Fruit fly (Drosophila melanogaster) whole organism, embryonic: ENCODE data around the gene udt.

Source experiments
- Ada2b ChIP-seq: fragments of 200-800 bp; sonication (Bioruptor generic); IDR thresholded peaks from 2 replicates; pipeline ENCODE4 v1.3.6; 2022; ENCODE audit warnings: missing biosample characterization, missing genetic modification characterization
- Adf1 ChIP-seq: fragments of 200-800 bp; sonication (Bioruptor generic); IDR thresholded peaks from 2 replicates; pipeline ENCODE4 v1.3.6; 2022; ENCODE audit warnings: missing biosample characterization, missing genetic modification characterization
- B-H1 ChIP-seq: fragments of 200-800 bp; sonication (Bioruptor generic); IDR thresholded peaks from 3 replicates; pipeline ENCODE4 v1.3.6; 2022; ENCODE audit warnings: missing biosample characterization, missing genetic modification characterization
- B-H2 ChIP-seq: fragments of 200-800 bp; sonication (Bioruptor generic); optimal IDR thresholded peaks from 2 replicates; lab custom pipeline; 2018; ENCODE audit warnings: missing biosample characterization, mild to moderate bottlenecking, missing genetic modification characterization
- Bgb ChIP-seq: fragments of 200-800 bp; sonication (Bioruptor generic); IDR thresholded peaks from 2 replicates; pipeline ENCODE4 v1.3.6; 2022; ENCODE audit warnings: missing biosample characterization, missing genetic modification characterization; ENCODE audit not compliant: partially characterized antibody
- CG10543 ChIP-seq: fragments of 200-800 bp; sonication (Bioruptor generic); optimal IDR thresholded peaks from 3 replicates; lab custom pipeline; 2017; ENCODE audit warnings: missing biosample characterization, mild to moderate bottlenecking, missing genetic modification characterization, moderate library complexity
- CG10654 ChIP-seq: fragments of 200-800 bp; sonication (Bioruptor generic); optimal IDR thresholded peaks from 2 replicates; lab custom pipeline; 2016; ENCODE audit warnings: missing biosample characterization, missing genetic modification characterization
- CG11247 ChIP-seq: fragments of 200-800 bp; sonication (Bioruptor generic); IDR thresholded peaks from 2 replicates; pipeline ENCODE4 v1.3.6; 2022; ENCODE audit warnings: missing biosample characterization, missing genetic modification characterization
- CG11398 ChIP-seq: fragments of 200-800 bp; sonication (Bioruptor generic); optimal IDR thresholded peaks from 2 replicates; lab custom pipeline; 2016; ENCODE audit warnings: missing biosample characterization, missing genetic modification characterization
- CG11695 ChIP-seq: fragments of 200-800 bp; sonication (Bioruptor generic); IDR thresholded peaks from 3 replicates; pipeline ENCODE4 v1.3.6; 2022; ENCODE audit warnings: missing biosample characterization, missing genetic modification characterization
- CG14441 ChIP-seq: fragments of 200-800 bp; sonication (Bioruptor generic); IDR thresholded peaks from 2 replicates; pipeline ENCODE4 v1.3.6; 2022; ENCODE audit warnings: missing biosample characterization, missing genetic modification characterization
- CG14667 ChIP-seq: fragments of 200-800 bp; sonication (Bioruptor generic); IDR thresholded peaks from 2 replicates; pipeline ENCODE4 v1.3.6; 2022; ENCODE audit warnings: missing biosample characterization, missing genetic modification characterization
- CG15073 ChIP-seq: fragments of 200-800 bp; sonication (Bioruptor generic); optimal IDR thresholded peaks from 2 replicates; lab custom pipeline; 2016; ENCODE audit warnings: missing biosample characterization, missing genetic modification characterization
- CG15269 ChIP-seq: fragments of 200-800 bp; sonication (Bioruptor generic); optimal IDR thresholded peaks from 2 replicates; lab custom pipeline; 2018; ENCODE audit warnings: missing biosample characterization, mild to moderate bottlenecking, missing genetic modification characterization, moderate library complexity
- CG15514 ChIP-seq: fragments of 200-800 bp; sonication (Bioruptor generic); optimal IDR thresholded peaks from 3 replicates; lab custom pipeline; 2017; ENCODE audit warnings: missing biosample characterization, missing genetic modification characterization, mild to moderate bottlenecking, moderate library complexity, missing genetic modification reagents
- CG16815 ChIP-seq: fragments of 200-800 bp; sonication (Bioruptor generic); optimal IDR thresholded peaks from 3 replicates; lab custom pipeline; 2017; ENCODE audit warnings: missing biosample characterization, mild to moderate bottlenecking, missing genetic modification characterization
- CG1792 ChIP-seq: fragments of 200-800 bp; sonication (Bioruptor generic); optimal IDR thresholded peaks from 2 replicates; lab custom pipeline; 2016; ENCODE audit warnings: missing biosample characterization, missing genetic modification characterization
- CG2875 ChIP-seq: fragments of 200-800 bp; sonication (Bioruptor generic); optimal IDR thresholded peaks from 2 replicates; lab custom pipeline; 2017; ENCODE audit warnings: missing biosample characterization, mild to moderate bottlenecking, missing genetic modification characterization, missing genetic modification reagents
- CG31388 ChIP-seq: fragments of 200-800 bp; sonication (Bioruptor generic); optimal IDR thresholded peaks from 2 replicates; lab custom pipeline; 2016; ENCODE audit warnings: missing biosample characterization, missing genetic modification characterization
- CG33213 ChIP-seq: fragments of 200-800 bp; sonication (Bioruptor generic); optimal IDR thresholded peaks from 3 replicates; lab custom pipeline; 2016; ENCODE audit warnings: missing biosample characterization, missing genetic modification characterization
- CG4282 ChIP-seq: fragments of 200-800 bp; sonication (Bioruptor generic); optimal IDR thresholded peaks from 2 replicates; lab custom pipeline; 2016; ENCODE audit warnings: missing biosample characterization, missing genetic modification characterization
- CG4820 ChIP-seq: fragments of 200-800 bp; sonication (Bioruptor generic); optimal IDR thresholded peaks from 3 replicates; lab custom pipeline; 2016; ENCODE audit warnings: missing biosample characterization, missing genetic modification characterization
- CG4854 ChIP-seq: fragments of 200-800 bp; sonication (Bioruptor generic); optimal IDR thresholded peaks from 2 replicates; lab custom pipeline; 2016; ENCODE audit warnings: missing biosample characterization, missing genetic modification characterization, inconsistent platforms
- CG6254 ChIP-seq: fragments of 200-800 bp; sonication (Bioruptor generic); optimal IDR thresholded peaks from 3 replicates; lab custom pipeline; 2017; ENCODE audit warnings: mild to moderate bottlenecking, missing biosample characterization, missing genetic modification reagents, missing genetic modification characterization
- CG6683 ChIP-seq: fragments of 200-800 bp; sonication (Bioruptor generic); optimal IDR thresholded peaks from 2 replicates; lab custom pipeline; 2017; ENCODE audit warnings: missing biosample characterization, mild to moderate bottlenecking, missing genetic modification characterization, missing genetic modification reagents
- CG6689 ChIP-seq: fragments of 200-800 bp; sonication (Bioruptor generic); IDR thresholded peaks from 2 replicates; pipeline ENCODE4 v1.3.6; 2022; ENCODE audit warnings: missing biosample characterization, missing genetic modification characterization
- CoRest ChIP-seq: fragments of 200-800 bp; sonication (Bioruptor generic); optimal IDR thresholded peaks from 3 replicates; lab custom pipeline; 2018; ENCODE audit warnings: missing biosample characterization, mild to moderate bottlenecking, missing genetic modification characterization, moderate library complexity
- Dad ChIP-seq: fragments of 200-800 bp; sonication (Bioruptor generic); optimal IDR thresholded peaks from 3 replicates; lab custom pipeline; 2016; ENCODE audit warnings: missing biosample characterization, missing genetic modification characterization
- E2f1 ChIP-seq: fragments of 200-800 bp; sonication (Bioruptor generic); IDR thresholded peaks from 2 replicates; pipeline ENCODE4 v1.3.6; 2022; ENCODE audit warnings: missing biosample characterization, missing genetic modification characterization
- Elba2 ChIP-seq: fragments of 200-800 bp; sonication (Bioruptor generic); optimal IDR thresholded peaks from 3 replicates; lab custom pipeline; 2016; ENCODE audit warnings: missing biosample characterization, missing genetic modification characterization
- Ets65A ChIP-seq: fragments of 200-800 bp; sonication (Bioruptor generic); peaks from one replicate; lab custom pipeline; 2016; ENCODE audit warnings: missing biosample characterization, missing genetic modification characterization
- Hr51 ChIP-seq, 2 experiments: fragments of 200-800 bp; sonication (Bioruptor generic); optimal IDR thresholded peaks; 2 replicates in 1 of 2; 3 replicates in 1 of 2; lab custom pipeline; 2016 to 2018; ENCODE audit warnings: missing biosample characterization in 2 of 2, missing genetic modification characterization in 2 of 2, mild to moderate bottlenecking in 1 of 2, moderate library complexity in 1 of 2
- Jarid2 ChIP-seq: fragments of 200-800 bp; sonication (Bioruptor generic); optimal IDR thresholded peaks from 3 replicates; lab custom pipeline; 2017; ENCODE audit warnings: mild to moderate bottlenecking, missing biosample characterization, missing genetic modification reagents, missing genetic modification characterization
- Tbp ChIP-seq: fragments of >200 bp; optimal IDR thresholded peaks from 2 replicates; lab custom pipeline; 2018; ENCODE audit warnings: missing biosample characterization, missing genetic modification characterization
- Xbp1 ChIP-seq: fragments of 200-800 bp; sonication (Bioruptor generic); optimal IDR thresholded peaks from 3 replicates; lab custom pipeline; 2016; ENCODE audit warnings: missing biosample characterization, mild to moderate bottlenecking, missing genetic modification characterization
- bigmax ChIP-seq: fragments of 200-800 bp; sonication (Bioruptor generic); optimal IDR thresholded peaks from 2 replicates; lab custom pipeline; 2018; ENCODE audit warnings: missing biosample characterization, mild to moderate bottlenecking, missing genetic modification characterization
- cas ChIP-seq: fragments of 200-800 bp; sonication (Bioruptor generic); IDR thresholded peaks from 2 replicates; pipeline ENCODE4 v1.3.6; 2022; ENCODE audit warnings: missing biosample characterization, missing genetic modification characterization
- dati ChIP-seq: fragments of 200-800 bp; sonication (Bioruptor generic); IDR thresholded peaks from 2 replicates; pipeline ENCODE4 v1.3.6; 2022; ENCODE audit warnings: missing biosample characterization, missing genetic modification characterization
- dmrt11E ChIP-seq: fragments of 200-800 bp; sonication (Bioruptor generic); optimal IDR thresholded peaks from 3 replicates; lab custom pipeline; 2018; ENCODE audit warnings: missing biosample characterization, mild to moderate bottlenecking, missing genetic modification characterization, moderate library complexity
- jumu ChIP-seq: fragments of 200-800 bp; sonication (Bioruptor generic); optimal IDR thresholded peaks from 3 replicates; lab custom pipeline; 2016; ENCODE audit warnings: missing biosample characterization, missing genetic modification characterization
- kni ChIP-seq: fragments of 200-800 bp; sonication (Bioruptor generic); optimal IDR thresholded peaks from 3 replicates; lab custom pipeline; 2017; ENCODE audit warnings: mild to moderate bottlenecking, missing biosample characterization, missing genetic modification reagents, missing genetic modification characterization
- lola ChIP-seq, 3 experiments: fragments of >200 bp in 2 of 3; fragments of 200-800 bp in 1 of 3; sonication (Bioruptor generic) in 1 of 3; optimal IDR thresholded peaks; 2 replicates each; lab custom pipeline; 2017 to 2019; ENCODE audit warnings: missing biosample characterization in 3 of 3, missing genetic modification characterization in 3 of 3, mild to moderate bottlenecking in 1 of 3, moderate library complexity in 1 of 3
- pnt ChIP-seq: fragments of 200-800 bp; sonication (Bioruptor generic); optimal IDR thresholded peaks from 3 replicates; lab custom pipeline; 2016; ENCODE audit warnings: missing biosample characterization, missing genetic modification characterization
- sqz ChIP-seq: fragments of 200-800 bp; sonication (Bioruptor generic); optimal IDR thresholded peaks from 3 replicates; lab custom pipeline; 2018; ENCODE audit warnings: missing biosample characterization, mild to moderate bottlenecking, missing genetic modification characterization
- sr ChIP-seq: fragments of 200-800 bp; sonication (Bioruptor generic); IDR thresholded peaks from 3 replicates; pipeline ENCODE4 v1.3.6; 2022; ENCODE audit warnings: missing biosample characterization, missing genetic modification characterization
- ttk ChIP-seq: fragments of 200-800 bp; sonication (Bioruptor generic); IDR thresholded peaks from 2 replicates; pipeline ENCODE4 v2.1.2; 2022; ENCODE audit warnings: missing biosample characterization, missing genetic modification characterization
- z ChIP-seq: fragments of 200-800 bp; sonication (Bioruptor generic); IDR thresholded peaks from 3 replicates; pipeline ENCODE4 v1.3.6; 2022; ENCODE audit warnings: missing biosample characterization, missing genetic modification characterization
- zen2 ChIP-seq: fragments of 200-800 bp; sonication (Bioruptor generic); IDR thresholded peaks from 3 replicates; pipeline ENCODE4 v1.3.6; 2022; ENCODE audit warnings: missing biosample characterization, missing genetic modification characterization; ENCODE audit not compliant: partially characterized antibody
- zfh2 ChIP-seq: fragments of 200-800 bp; sonication (Bioruptor generic); optimal IDR thresholded peaks from 2 replicates; lab custom pipeline; 2016; ENCODE audit warnings: missing biosample characterization, missing genetic modification characterization

udt gene

dm6 chr3R:23722680-23723372 is 40.2 kb downstream of the udt start, which contains the start of gene CG10365 (continued):
- TF ChIP-seq Elba2 (GFP tag; lab: Kevin White, UChicago), result no peak
- no peak for TF ChIP-seq zen2
- TF ChIP-seq E2f1, result peak; percentile 86
- TF ChIP-seq CG15514 (GFP tag; lab: Kevin White, UChicago), result peak; percentile 21
- peak; percentile 85 for TF ChIP-seq CG6683 (GFP tag; lab: Kevin White, UChicago)
- TF ChIP-seq CG11695 (GFP tag; lab: Robert Waterston, UW), result peak; percentile 90
- peak; percentile 59 for TF ChIP-seq B-H2
- TF ChIP-seq CG4282, result no peak
- TF ChIP-seq lola (GFP tag; optimal IDR thresholded peaks at IDR 0.05; lab: Kevin White, UChicago), result peak in 1 of 3 experiments; percentile 39
- TF ChIP-seq CG15073 (GFP tag; lab: Kevin White, UChicago), result no peak
- TF ChIP-seq sqz (GFP tag; lab: Kevin White, UChicago), result peak; percentile 52
- no peak for TF ChIP-seq Tbp (GFP tag; lab: Kevin White, UChicago)
- TF ChIP-seq sr, result 0 out of 3 replicates have a peak, but pooled peaks have one; percentile 22
- no peak for TF ChIP-seq pnt (GFP tag; lab: Kevin White, UChicago)
- peak; percentile 32 for TF ChIP-seq CG31388 (GFP tag; lab: Kevin White, UChicago)
- no peak for TF ChIP-seq jumu (GFP tag; lab: Kevin White, UChicago)
- no peak for TF ChIP-seq Bgb (GFP tag; lab: Robert Waterston, UW)
- TF ChIP-seq bigmax (GFP tag; lab: Kevin White, UChicago), result no peak
- no peak for TF ChIP-seq CG4854
- peak; percentile 79 for TF ChIP-seq ttk
- 0 out of 3 replicates have a peak, but pooled peaks have one; percentile 29 for TF ChIP-seq z (GFP tag; lab: Robert Waterston, UW)
- TF ChIP-seq kni (GFP tag; lab: Kevin White, UChicago), result no peak
- TF ChIP-seq CG6689 (GFP tag; lab: Robert Waterston, UW), result peak; percentile 86
- TF ChIP-seq CG6254 (GFP tag; lab: Kevin White, UChicago), result peak; percentile 52
- TF ChIP-seq B-H1 (GFP tag; lab: Robert Waterston, UW), result peak; percentile 77
- TF ChIP-seq dmrt11E (tag; lab: Kevin White, UChicago), result peak; percentile 26
- TF ChIP-seq Ada2b (GFP tag; lab: Robert Waterston, UW), result peak; percentile 88
- peak; percentile 50 for TF ChIP-seq Adf1
- TF ChIP-seq CG11398 (GFP tag; lab: Kevin White, UChicago), result no peak
- no peak for TF ChIP-seq Jarid2 (GFP tag; lab: Kevin White, UChicago)
- peak; percentile 49 for TF ChIP-seq CG4820 (GFP tag; lab: Kevin White, UChicago)
- TF ChIP-seq Xbp1 (GFP tag; lab: Kevin White, UChicago), result peak; percentile 77
- peak; percentile 83 for TF ChIP-seq CG14441 (GFP tag; lab: Robert Waterston, UW)
- TF ChIP-seq CG15269 (tag; lab: Kevin White, UChicago), result peak; percentile 95
- no peak for TF ChIP-seq Dad (GFP tag; lab: Kevin White, UChicago)
- TF ChIP-seq CoRest (tag; lab: Kevin White, UChicago), result peak; percentile 93
- peak; percentile 45 for TF ChIP-seq CG16815 (GFP tag; lab: Kevin White, UChicago)
- no peak for TF ChIP-seq zfh2
- peak; percentile 62 for TF ChIP-seq CG14667 (GFP tag; lab: Robert Waterston, UW)
- no peak for TF ChIP-seq CG1792 (GFP tag; lab: Kevin White, UChicago)
- peak; percentile 69 for TF ChIP-seq CG10543 (GFP tag; lab: Kevin White, UChicago)
- TF ChIP-seq CG33213 (GFP tag; lab: Kevin White, UChicago), result no peak
- peak; percentile 38; the same call in 1 of the 2 replicates for TF ChIP-seq dati
- TF ChIP-seq CG2875 (GFP tag; lab: Kevin White, UChicago), result peak; percentile 33
- 0 out of 2 replicates have a peak, but pooled peaks have one; percentile 50 for TF ChIP-seq cas (GFP tag; lab: Robert Waterston, UW)
- peak; percentile 73 for TF ChIP-seq CG10654 (GFP tag; lab: Kevin White, UChicago)
- TF ChIP-seq Ets65A (GFP tag; lab: Kevin White, UChicago), result no peak
- peak in 1 of 2 experiments; percentile 97 for TF ChIP-seq Hr51 (GFP tag; optimal IDR thresholded peaks at IDR 0.05; lab: Kevin White, UChicago)
- TF ChIP-seq CG11247, result peak; percentile 78
